Fruit fly (Drosophila melanogaster) whole organism, wandering third instar larva: Measurements from ENCODE around the gene CG6184.

Experiments
- Abd-B ChIP-seq: fragments of >200 bp; optimal IDR thresholded peaks from 2 replicates; lab custom pipeline; 2017; ENCODE audit warnings: missing biosample characterization, missing genetic modification characterization
- CG32264 ChIP-seq: fragments of 200-800 bp; sonication (Bioruptor generic); optimal IDR thresholded peaks from 2 replicates; lab custom pipeline; 2016; ENCODE audit warnings: missing biosample characterization, missing genetic modification characterization
- CG9705 ChIP-seq: fragments of 200-800 bp; sonication (Bioruptor generic); optimal IDR thresholded peaks from 2 replicates; lab custom pipeline; 2018; ENCODE audit warnings: missing biosample characterization, mild to moderate bottlenecking, missing genetic modification characterization
- CrebA ChIP-seq: fragments of 200-800 bp; sonication (Bioruptor generic); optimal IDR thresholded peaks from 2 replicates; lab custom pipeline; 2016; ENCODE audit warnings: missing biosample characterization, mild to moderate bottlenecking, missing genetic modification characterization, borderline replicate concordance
- Dfd ChIP-seq: fragments of >200 bp; optimal IDR thresholded peaks from 2 replicates; lab custom pipeline; 2017; ENCODE audit warnings: missing biosample characterization, missing genetic modification characterization
- Dif ChIP-seq: fragments of 200-275, 200-300 bp; sonication (Bioruptor generic); optimal IDR thresholded peaks from 2 replicates; lab custom pipeline; 2018; ENCODE audit warnings: missing biosample characterization, missing genetic modification characterization; ENCODE audit not compliant: partially characterized antibody
- GATAd ChIP-seq: sonication (Bioruptor generic); optimal IDR thresholded peaks from 2 replicates; lab custom pipeline; 2016; ENCODE audit warnings: missing biosample characterization, missing genetic modification characterization
- HLH106 ChIP-seq: fragments of 200-800 bp; optimal IDR thresholded peaks from 3 replicates; lab custom pipeline; 2019; ENCODE audit warnings: missing biosample characterization, mild to moderate bottlenecking, missing genetic modification characterization, moderate library complexity
- Hnf4 ChIP-seq: fragments of 200-800 bp; sonication (Bioruptor generic); optimal IDR thresholded peaks from 2 replicates; lab custom pipeline; 2016; ENCODE audit warnings: missing biosample characterization, mild to moderate bottlenecking, missing genetic modification characterization
- Hr78 ChIP-seq: fragments of >200 bp; optimal IDR thresholded peaks from 2 replicates; lab custom pipeline; 2017; ENCODE audit warnings: missing biosample characterization, missing genetic modification characterization
- Hr83 ChIP-seq: fragments of 200-300 bp; sonication (Bioruptor generic); optimal IDR thresholded peaks from 2 replicates; lab custom pipeline; 2016; ENCODE audit warnings: missing biosample characterization, mild to moderate bottlenecking, missing genetic modification characterization, moderate library complexity; ENCODE audit not compliant: poor library complexity, severe bottlenecking
- Jra ChIP-seq: sonication (Bioruptor generic); optimal IDR thresholded peaks from 2 replicates; lab custom pipeline; 2016; ENCODE audit warnings: missing biosample characterization, missing genetic modification characterization
- Mio ChIP-seq: sonication (Bioruptor generic); optimal IDR thresholded peaks from 2 replicates; lab custom pipeline; 2016; ENCODE audit warnings: missing biosample characterization, missing genetic modification characterization
- Myc ChIP-seq: fragments of >200 bp; optimal IDR thresholded peaks from 2 replicates; lab custom pipeline; 2017
- N ChIP-seq: fragments of >200 bp; optimal IDR thresholded peaks from 2 replicates; lab custom pipeline; 2018; ENCODE audit warnings: missing biosample characterization, missing external identifiers, missing genetic modification characterization
- OdsH ChIP-seq: fragments of 200-800 bp; sonication (Bioruptor generic); optimal IDR thresholded peaks from 2 replicates; lab custom pipeline; 2016; ENCODE audit warnings: missing biosample characterization, mild to moderate bottlenecking, missing genetic modification characterization
- Rel ChIP-seq, 2 experiments: fragments of 200-800 bp; sonication (Bioruptor generic) in 1 of 2; optimal IDR thresholded peaks; 2 replicates in 1 of 2; 3 replicates in 1 of 2; lab custom pipeline; 2016 to 2019; ENCODE audit warnings: mild to moderate bottlenecking in 2 of 2, missing biosample characterization in 2 of 2, missing genetic modification characterization in 2 of 2, moderate library complexity in 1 of 2
- Sp1 ChIP-seq: fragments of 200-800 bp; sonication (Bioruptor generic); optimal IDR thresholded peaks from 3 replicates; lab custom pipeline; 2019; ENCODE audit warnings: missing biosample characterization, mild to moderate bottlenecking, missing genetic modification characterization, moderate library complexity
- Vsx2 ChIP-seq: fragments of 200-300, 225-300 bp; sonication (Bioruptor generic); optimal IDR thresholded peaks from 2 replicates; lab custom pipeline; 2018; ENCODE audit warnings: missing biosample characterization, missing genetic modification characterization; ENCODE audit not compliant: partially characterized antibody
- br ChIP-seq: fragments of 200-800 bp; sonication (Bioruptor generic); optimal IDR thresholded peaks from 2 replicates; lab custom pipeline; 2016; ENCODE audit warnings: missing biosample characterization, missing genetic modification characterization
- brk ChIP-seq: fragments of 200-800 bp; sonication (Bioruptor generic); optimal IDR thresholded peaks from 2 replicates; lab custom pipeline; 2016; ENCODE audit warnings: missing biosample characterization, mild to moderate bottlenecking, missing genetic modification characterization
- dl ChIP-seq, 2 experiments: fragments of 175-275, 200-275 bp in 1 of 2; fragments of 200-275 bp in 1 of 2; sonication (Bioruptor generic); optimal IDR thresholded peaks; lab custom pipeline; 2018; ENCODE audit warnings: mild to moderate bottlenecking in 2 of 2, missing biosample characterization in 2 of 2, missing genetic modification characterization in 2 of 2, moderate library complexity in 2 of 2; ENCODE audit not compliant: partially characterized antibody in 2 of 2, insufficient read depth in 1 of 2
- dmrt93B ChIP-seq: fragments of 200-800 bp; sonication (Bioruptor generic); optimal IDR thresholded peaks from 2 replicates; lab custom pipeline; 2018; ENCODE audit warnings: missing biosample characterization, mild to moderate bottlenecking, missing genetic modification characterization
- dsf ChIP-seq: sonication (Bioruptor generic); optimal IDR thresholded peaks from 2 replicates; lab custom pipeline; 2016; ENCODE audit warnings: missing biosample characterization, missing genetic modification characterization, borderline replicate concordance
- ey ChIP-seq: fragments of 200-800 bp; sonication (Bioruptor generic); optimal IDR thresholded peaks from 2 replicates; lab custom pipeline; 2016; ENCODE audit warnings: missing biosample characterization, missing genetic modification characterization
- foxo ChIP-seq, 2 experiments: fragments of 200-800 bp; sonication (Bioruptor generic); optimal IDR thresholded peaks; 2 replicates in 1 of 2; 3 replicates in 1 of 2; lab custom pipeline; 2016 to 2017; ENCODE audit warnings: missing biosample characterization in 2 of 2, missing genetic modification characterization in 2 of 2
- fru ChIP-seq: fragments of 200-800 bp; sonication (Bioruptor generic); optimal IDR thresholded peaks from 3 replicates; lab custom pipeline; 2016; ENCODE audit warnings: missing biosample characterization, mild to moderate bottlenecking, missing genetic modification characterization
- h ChIP-seq: fragments of 200-800 bp; sonication (Bioruptor generic); optimal IDR thresholded peaks from 3 replicates; lab custom pipeline; 2016; ENCODE audit warnings: missing biosample characterization, mild to moderate bottlenecking, missing genetic modification characterization
- jim ChIP-seq: fragments of 175-275, 200-325 bp; sonication (Bioruptor generic); optimal IDR thresholded peaks from 2 replicates; lab custom pipeline; 2016; ENCODE audit warnings: missing biosample characterization, mild to moderate bottlenecking, missing genetic modification characterization
- lola ChIP-seq: fragments of >200 bp; optimal IDR thresholded peaks from 2 replicates; lab custom pipeline; 2017; ENCODE audit warnings: missing biosample characterization, missing genetic modification characterization
- pan ChIP-seq: fragments of >200 bp; optimal IDR thresholded peaks from 2 replicates; lab custom pipeline; 2017
- psq ChIP-seq: fragments of 200-800 bp; sonication (Bioruptor generic); optimal IDR thresholded peaks from 3 replicates; lab custom pipeline; 2017; ENCODE audit warnings: missing biosample characterization, mild to moderate bottlenecking, missing genetic modification characterization, moderate library complexity
- rgr ChIP-seq: fragments of 200-800 bp; sonication (Bioruptor generic); optimal IDR thresholded peaks from 3 replicates; lab custom pipeline; 2016; ENCODE audit warnings: missing biosample characterization, mild to moderate bottlenecking, missing genetic modification characterization
- sage ChIP-seq: fragments of 200-800 bp; sonication (Bioruptor generic); optimal IDR thresholded peaks from 2 replicates; lab custom pipeline; 2016; ENCODE audit warnings: missing biosample characterization, mild to moderate bottlenecking, missing genetic modification characterization
- sv ChIP-seq: fragments of 200-800 bp; sonication (Bioruptor generic); optimal IDR thresholded peaks from 3 replicates; lab custom pipeline; 2016; ENCODE audit warnings: missing biosample characterization, missing genetic modification characterization
- tai ChIP-seq: sonication (Bioruptor generic); optimal IDR thresholded peaks from 2 replicates; lab custom pipeline; 2016; ENCODE audit warnings: missing biosample characterization, missing genetic modification characterization
- usp ChIP-seq: fragments of >200 bp; optimal IDR thresholded peaks from 2 replicates; lab custom pipeline; 2017; ENCODE audit warnings: missing biosample characterization, missing genetic modification characterization
- woc ChIP-seq: sonication (Bioruptor generic); optimal IDR thresholded peaks from 2 replicates; lab custom pipeline; 2016; ENCODE audit warnings: missing biosample characterization, mild to moderate bottlenecking, missing genetic modification characterization

The CG6184 gene

dm6 chr3R:19625300-19626230 is 32.1 kb downstream of the CG6184 start:
- TF ChIP-seq br (GFP tag; lab: Kevin White, UChicago) (no peak), Myc (lab: Kevin White, UChicago) (no peak)

dm6 chr3R:19624482-19624881 is 33.2 kb downstream of the CG6184 start:
- TF ChIP-seq woc (GFP tag; lab: Kevin White, UChicago): no peak
- no peak for TF ChIP-seq ey (GFP tag; lab: Kevin White, UChicago)
- no peak for TF ChIP-seq foxo (GFP tag; optimal IDR thresholded peaks at IDR 0.05; lab: Kevin White, UChicago)
- no peak for TF ChIP-seq psq
- no peak for TF ChIP-seq Rel (GFP tag; optimal IDR thresholded peaks at IDR 0.05; lab: Kevin White, UChicago)
- TF ChIP-seq Rel (tag; optimal IDR thresholded peaks at IDR 0.05; lab: Kevin White, UChicago): no peak
- no peak for TF ChIP-seq Sp1
- TF ChIP-seq Dif (GFP tag; lab: Kevin White, UChicago): peak; percentile 19

- TF ChIP-seq HLH106 (tag; lab: Kevin White, UChicago) (peak; percentile 50), sv (GFP tag; lab: Kevin White, UChicago) (no peak), Hr83 (no peak), jim (GFP tag; lab: Kevin White, UChicago) (no peak), Jra (GFP tag; lab: Kevin White, UChicago) (no peak), rgr (GFP tag; lab: Kevin White, UChicago) (peak; percentile 41), CrebA (GFP tag; lab: Kevin White, UChicago) (no peak), Dfd (GFP tag; lab: Kevin White, UChicago) (no peak), Vsx2 (no peak), Mio (GFP tag; lab: Kevin White, UChicago) (no peak), ey (GFP tag; lab: Kevin White, UChicago) (peak; percentile 34), CG9705 (GFP tag; lab: Kevin White, UChicago) (no peak), dl (GFP tag; optimal IDR thresholded peaks at IDR 0.05; lab: Kevin White, UChicago; ENCODE audit: insufficient read depth in 1 of 2, partially characterized antibody in 2 of 2) (no peak), h (peak; percentile 37), br (GFP tag; lab: Kevin White, UChicago) (peak; percentile 35), foxo (GFP tag; optimal IDR thresholded peaks at IDR 0.05; lab: Kevin White, UChicago) (peak in 1 of 2 experiments; percentile 60), brk (GFP tag; lab: Kevin White, UChicago) (no peak), dsf (GFP tag; lab: Kevin White, UChicago) (no peak), tai (GFP tag; lab: Kevin White, UChicago) (no peak), dmrt93B (no peak), Hr78 (GFP tag; lab: Kevin White, UChicago) (no peak), GATAd (GFP tag; lab: Kevin White, UChicago) (no peak), psq (peak; percentile 14), CG32264 (GFP tag; lab: Kevin White, UChicago) (peak; percentile 4), Abd-B (no peak), sage (GFP tag; lab: Kevin White, UChicago) (peak; percentile 40), Myc (lab: Kevin White, UChicago) (no peak), Hnf4 (GFP tag; lab: Kevin White, UChicago) (no peak), woc (GFP tag; lab: Kevin White, UChicago) (no peak), pan (lab: Kevin White, UChicago) (no peak), OdsH (GFP tag; lab: Kevin White, UChicago) (peak; percentile 26), N (GFP tag; lab: Kevin White, UChicago) (no peak), Sp1 (peak; percentile 36), fru (GFP tag; lab: Kevin White, UChicago) (peak; percentile 48), Dif (GFP tag; lab: Kevin White, UChicago) (no peak), usp (GFP tag; lab: Kevin White, UChicago) (no peak), lola (GFP tag; lab: Kevin White, UChicago) (no peak), Rel (GFP tag; optimal IDR thresholded peaks at IDR 0.05; lab: Kevin White, UChicago) (no peak), Rel (tag; optimal IDR thresholded peaks at IDR 0.05; lab: Kevin White, UChicago) (no peak)
Measured at dm6 chr3R:19623606-19624005, 34.1 kb downstream of the CG6184 start.
